Fruit fly (Drosophila melanogaster) whole organism, embryonic: ENCODE measurements around the gene ND-MNLL.

Experiments used
- BtbVII ChIP-seq: fragments of 200-800 bp; sonication (Bioruptor generic); optimal IDR thresholded peaks from 3 replicates; lab custom pipeline; 2017; ENCODE audit warnings: missing biosample characterization, mild to moderate bottlenecking, missing genetic modification characterization
- CG10209 ChIP-seq: fragments of 200-800 bp; sonication (Bioruptor generic); optimal IDR thresholded peaks from 3 replicates; lab custom pipeline; 2017; ENCODE audit warnings: missing biosample characterization, mild to moderate bottlenecking, missing genetic modification characterization, missing genetic modification reagents
- CG10274 ChIP-seq: fragments of 200-800 bp; sonication (Bioruptor generic); optimal IDR thresholded peaks from 3 replicates; lab custom pipeline; 2017; ENCODE audit warnings: missing biosample characterization, mild to moderate bottlenecking, missing genetic modification characterization
- CG10979 ChIP-seq: fragments of 200-800 bp; sonication (Bioruptor generic); optimal IDR thresholded peaks from 2 replicates; lab custom pipeline; 2018; ENCODE audit warnings: missing biosample characterization, mild to moderate bottlenecking, missing genetic modification characterization, moderate library complexity
- CG11504 ChIP-seq: fragments of 200-800 bp; sonication (Bioruptor generic); optimal IDR thresholded peaks from 3 replicates; lab custom pipeline; 2019; ENCODE audit warnings: missing biosample characterization, mild to moderate bottlenecking, missing genetic modification characterization, moderate library complexity
- CG11695 ChIP-seq: fragments of 200-800 bp; sonication (Bioruptor generic); IDR thresholded peaks from 3 replicates; pipeline ENCODE4 v1.3.6; 2022; ENCODE audit warnings: missing biosample characterization, missing genetic modification characterization
- CG16813 ChIP-seq: fragments of 200-800 bp; sonication (Bioruptor generic); IDR thresholded peaks from 3 replicates; pipeline ENCODE4 v1.3.6; 2022; ENCODE audit warnings: missing biosample characterization, missing genetic modification characterization; ENCODE audit not compliant: partially characterized antibody
- CG2202 ChIP-seq: fragments of 200-800 bp; sonication (Bioruptor generic); optimal IDR thresholded peaks from 2 replicates; lab custom pipeline; 2018; ENCODE audit warnings: missing biosample characterization, mild to moderate bottlenecking, missing genetic modification characterization
- CG2875 ChIP-seq: fragments of 200-800 bp; sonication (Bioruptor generic); optimal IDR thresholded peaks from 2 replicates; lab custom pipeline; 2017; ENCODE audit warnings: missing biosample characterization, mild to moderate bottlenecking, missing genetic modification characterization, missing genetic modification reagents
- CG30403 ChIP-seq: fragments of 200-800 bp; sonication (Bioruptor generic); optimal IDR thresholded peaks from 3 replicates; lab custom pipeline; 2016; ENCODE audit warnings: missing biosample characterization, missing genetic modification characterization
- CG32772 ChIP-seq: fragments of 200-800 bp; sonication (Bioruptor generic); IDR thresholded peaks from 2 replicates; pipeline ENCODE4 v1.3.6; 2022; ENCODE audit warnings: missing biosample characterization, missing genetic modification characterization
- CG33213 ChIP-seq: fragments of 200-800 bp; sonication (Bioruptor generic); optimal IDR thresholded peaks from 3 replicates; lab custom pipeline; 2016; ENCODE audit warnings: missing biosample characterization, missing genetic modification characterization
- CG4328 ChIP-seq: fragments of 200-800 bp; sonication (Bioruptor generic); optimal IDR thresholded peaks from 3 replicates; lab custom pipeline; 2017; ENCODE audit warnings: missing biosample characterization, missing genetic modification reagents, missing genetic modification characterization
- CG4360 ChIP-seq: fragments of 200-800 bp; sonication (Bioruptor generic); IDR thresholded peaks from 2 replicates; pipeline ENCODE4 v1.3.6; 2022; ENCODE audit warnings: missing biosample characterization, missing genetic modification characterization
- CG4820 ChIP-seq: fragments of 200-800 bp; sonication (Bioruptor generic); optimal IDR thresholded peaks from 3 replicates; lab custom pipeline; 2016; ENCODE audit warnings: missing biosample characterization, missing genetic modification characterization
- CG6272 ChIP-seq: fragments of 200-800 bp; sonication (Bioruptor generic); IDR thresholded peaks from 2 replicates; pipeline ENCODE4 v1.3.6; 2022; ENCODE audit warnings: missing biosample characterization, missing genetic modification characterization
- CG6813 ChIP-seq: fragments of 200-800 bp; sonication (Bioruptor generic); optimal IDR thresholded peaks from 2 replicates; lab custom pipeline; 2017; ENCODE audit warnings: missing biosample characterization, missing genetic modification characterization, mild to moderate bottlenecking, moderate library complexity, missing genetic modification reagents
- CG8281 ChIP-seq: fragments of 200-800 bp; sonication (Bioruptor generic); optimal IDR thresholded peaks from 2 replicates; lab custom pipeline; 2018; ENCODE audit warnings: missing biosample characterization, mild to moderate bottlenecking, missing genetic modification characterization, moderate library complexity
- CG8944 ChIP-seq: fragments of 200-800 bp; sonication (Bioruptor generic); optimal IDR thresholded peaks from 3 replicates; lab custom pipeline; 2016; ENCODE audit warnings: missing biosample characterization, missing genetic modification characterization
- CoRest ChIP-seq: fragments of 200-800 bp; sonication (Bioruptor generic); optimal IDR thresholded peaks from 3 replicates; lab custom pipeline; 2018; ENCODE audit warnings: missing biosample characterization, mild to moderate bottlenecking, missing genetic modification characterization, moderate library complexity
- Doc3 ChIP-seq: fragments of 200-800 bp; sonication (Bioruptor generic); IDR thresholded peaks from 3 replicates; pipeline ENCODE4 v1.3.6; 2022; ENCODE audit warnings: missing biosample characterization, missing genetic modification characterization; ENCODE audit not compliant: partially characterized antibody
- Hr51 ChIP-seq, 2 experiments: fragments of 200-800 bp; sonication (Bioruptor generic); optimal IDR thresholded peaks; 2 replicates in 1 of 2; 3 replicates in 1 of 2; lab custom pipeline; 2016 to 2018; ENCODE audit warnings: missing biosample characterization in 2 of 2, missing genetic modification characterization in 2 of 2, mild to moderate bottlenecking in 1 of 2, moderate library complexity in 1 of 2
- MBD-R2 ChIP-seq: fragments of 200-800 bp; sonication (Bioruptor generic); IDR thresholded peaks from 2 replicates; pipeline ENCODE4 v1.3.6; 2022; ENCODE audit warnings: missing biosample characterization, missing genetic modification characterization
- MTF-1 ChIP-seq: fragments of 200-800 bp; sonication (Bioruptor generic); optimal IDR thresholded peaks from 2 replicates; lab custom pipeline; 2018; ENCODE audit warnings: missing biosample characterization, mild to moderate bottlenecking, missing genetic modification characterization, borderline replicate concordance
- Meics ChIP-seq: fragments of 200-800 bp; sonication (Bioruptor generic); optimal IDR thresholded peaks from 2 replicates; lab custom pipeline; 2017; ENCODE audit warnings: missing biosample characterization, mild to moderate bottlenecking, missing genetic modification characterization
- Nf-YC ChIP-seq: fragments of 200-800 bp; optimal IDR thresholded peaks from 3 replicates; lab custom pipeline; 2019; ENCODE audit warnings: missing biosample characterization, mild to moderate bottlenecking, missing genetic modification characterization, moderate library complexity
- Opbp ChIP-seq: fragments of 200-800 bp; sonication (Bioruptor generic); IDR thresholded peaks from 3 replicates; pipeline ENCODE4 v1.3.6; 2022; ENCODE audit warnings: missing biosample characterization, missing genetic modification characterization; ENCODE audit not compliant: partially characterized antibody
- Sry-β ChIP-seq: fragments of 200-800 bp; sonication (Bioruptor generic); optimal IDR thresholded peaks from 2 replicates; lab custom pipeline; 2018; ENCODE audit warnings: missing biosample characterization, mild to moderate bottlenecking, missing genetic modification characterization, moderate library complexity
- Taf1 ChIP-seq: fragments of 200-800 bp; sonication (Bioruptor generic); IDR thresholded peaks from 2 replicates; pipeline ENCODE4 v1.3.6; 2022; ENCODE audit warnings: missing biosample characterization, missing genetic modification characterization
- Tbp ChIP-seq: fragments of >200 bp; optimal IDR thresholded peaks from 2 replicates; lab custom pipeline; 2018; ENCODE audit warnings: missing biosample characterization, missing genetic modification characterization
- al ChIP-seq: fragments of 200-800 bp; sonication (Bioruptor generic); IDR thresholded peaks from 2 replicates; pipeline ENCODE4 v1.3.6; 2022; ENCODE audit warnings: missing biosample characterization, missing genetic modification characterization
- br ChIP-seq: fragments of >200 bp; optimal IDR thresholded peaks from 2 replicates; lab custom pipeline; 2017
- btn ChIP-seq: fragments of 200-800 bp; sonication (Bioruptor generic); optimal IDR thresholded peaks from 2 replicates; lab custom pipeline; 2016; ENCODE audit warnings: missing biosample characterization, missing genetic modification characterization
- ci ChIP-seq: fragments of 200-800 bp; sonication (Bioruptor generic); IDR thresholded peaks from 3 replicates; pipeline ENCODE4 v1.3.6; 2022; ENCODE audit warnings: missing biosample characterization, missing genetic modification characterization
- disco-r ChIP-seq: fragments of 200-800 bp; sonication (Bioruptor generic); optimal IDR thresholded peaks from 2 replicates; lab custom pipeline; 2016; ENCODE audit warnings: missing biosample characterization, missing genetic modification characterization
- eve ChIP-seq, 2 experiments: fragments of >200 bp; optimal IDR thresholded peaks; 2 replicates each; lab custom pipeline; 2017; ENCODE audit warnings: missing biosample characterization in 2 of 2, missing genetic modification characterization in 2 of 2
- hkb ChIP-seq, 2 experiments: fragments of 200-800 bp in 1 of 2; fragments of >200 bp in 1 of 2; sonication (Bioruptor generic) in 1 of 2; IDR thresholded peaks in 1 of 2; optimal IDR thresholded peaks in 1 of 2; 2 replicates each; pipeline versions ENCODE4 v1.3.6 to Lab custom; 2017 to 2022; ENCODE audit warnings: missing biosample characterization in 1 of 2, missing genetic modification characterization in 1 of 2
- kah ChIP-seq: fragments of 200-800 bp; sonication (Bioruptor generic); optimal IDR thresholded peaks from 2 replicates; lab custom pipeline; 2018; ENCODE audit warnings: missing biosample characterization, mild to moderate bottlenecking, missing genetic modification characterization
- luna ChIP-seq: fragments of 200-800 bp; sonication (Bioruptor generic); optimal IDR thresholded peaks from 2 replicates; lab custom pipeline; 2016; ENCODE audit warnings: missing biosample characterization, missing genetic modification characterization
- pita ChIP-seq: fragments of 200-800 bp; sonication (Bioruptor generic); optimal IDR thresholded peaks from 2 replicates; lab custom pipeline; 2017; ENCODE audit warnings: missing biosample characterization, mild to moderate bottlenecking, missing genetic modification characterization
- pnt ChIP-seq: fragments of 200-800 bp; sonication (Bioruptor generic); optimal IDR thresholded peaks from 3 replicates; lab custom pipeline; 2016; ENCODE audit warnings: missing biosample characterization, missing genetic modification characterization
- sim ChIP-seq: fragments of 200-800 bp; sonication (Bioruptor generic); IDR thresholded peaks from 2 replicates; pipeline ENCODE4 v1.3.6; 2022; ENCODE audit warnings: missing biosample characterization, missing genetic modification characterization
- stc ChIP-seq: fragments of 200-800 bp; sonication (Bioruptor generic); IDR thresholded peaks from 2 replicates; pipeline ENCODE4 v1.3.6; 2022; ENCODE audit warnings: missing biosample characterization, missing genetic modification characterization
- tna ChIP-seq: fragments of 200-800 bp; sonication (Bioruptor generic); IDR thresholded peaks from 2 replicates; pipeline ENCODE4 v1.3.6; 2022; ENCODE audit warnings: missing biosample characterization, missing genetic modification characterization; ENCODE audit not compliant: partially characterized antibody
- tx ChIP-seq: fragments of 200-800 bp; sonication (Bioruptor generic); optimal IDR thresholded peaks from 2 replicates; lab custom pipeline; 2016; ENCODE audit warnings: missing biosample characterization, missing genetic modification characterization
- usp ChIP-seq: fragments of >200 bp; optimal IDR thresholded peaks from 2 replicates; lab custom pipeline; 2017; ENCODE audit warnings: missing biosample characterization, missing genetic modification characterization
- vvl ChIP-seq: fragments of 200-800 bp; sonication (Bioruptor generic); IDR thresholded peaks from 2 replicates; pipeline ENCODE4 v1.3.6; 2022; ENCODE audit warnings: missing biosample characterization, missing genetic modification characterization
- yki ChIP-seq: fragments of >200 bp; optimal IDR thresholded peaks from 3 replicates; lab custom pipeline; 2018

The ND-MNLL gene

DNA sequence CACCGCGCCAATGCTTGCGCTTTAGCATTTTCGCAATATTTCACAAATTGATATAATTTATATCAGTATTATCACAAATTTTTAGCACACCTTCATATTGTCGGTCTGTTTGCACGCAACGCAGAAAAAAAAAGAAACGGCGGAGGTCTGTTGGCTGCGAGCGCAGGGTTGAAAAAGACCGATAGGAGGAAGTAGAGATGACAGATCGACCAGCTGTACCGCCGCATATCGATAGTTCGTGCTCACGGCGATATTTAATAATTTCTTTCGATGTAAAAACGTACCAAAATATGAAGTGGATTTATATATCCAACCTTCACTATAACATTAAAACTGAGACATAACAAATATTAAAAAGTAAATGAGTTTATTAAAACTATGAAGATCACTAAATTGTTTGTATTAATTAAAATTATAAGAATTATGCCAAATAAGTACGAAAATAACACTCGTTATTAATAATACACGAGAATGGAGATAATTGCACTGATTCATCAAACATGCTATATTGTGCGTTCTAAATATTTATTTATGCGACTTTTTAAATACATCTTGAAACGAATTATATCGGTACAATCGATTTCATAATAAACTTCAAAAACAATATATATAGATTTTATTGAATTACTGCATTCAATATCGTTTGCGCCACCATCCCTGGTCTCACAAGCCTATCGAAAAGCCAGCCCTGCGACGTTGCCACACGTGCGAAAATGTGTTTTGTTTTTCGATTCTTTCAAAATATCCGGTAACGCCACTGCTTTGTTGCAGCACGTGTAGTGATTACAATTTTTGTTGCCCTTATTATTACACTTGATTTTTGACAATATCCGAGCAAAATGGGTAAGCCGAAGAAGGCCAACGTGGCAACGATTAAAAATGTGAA is 7.8 kb upstream of the ND-MNLL start, which contains the start of the genes RpS6 and bys (continued):
- TF ChIP-seq Opbp (GFP tag; lab: Robert Waterston, UW) (peak; percentile 92), CG4328 (GFP tag; lab: Kevin White, UChicago) (peak; percentile 15), pita (GFP tag; lab: Kevin White, UChicago) (no peak), Nf-YC (tag; lab: Kevin White, UChicago) (peak; percentile 31), CG6272 (GFP tag; lab: Robert Waterston, UW) (peak; percentile 62), CG8281 (peak; percentile 6), CG30403 (GFP tag; lab: Kevin White, UChicago) (peak; percentile 68), MTF-1 (GFP tag; lab: Kevin White, UChicago) (peak; percentile 85), CG10274 (GFP tag; lab: Kevin White, UChicago) (peak; percentile 46), CG4360 (GFP tag; lab: Robert Waterston, UW) (no peak), Doc3 (GFP tag; lab: Robert Waterston, UW) (peak; percentile 71; the same call in 2 of the 3 replicates), Meics (peak; percentile 66), CG6813 (GFP tag; lab: Kevin White, UChicago) (peak; percentile 51), tna (peak; percentile 68; the same call in 1 of the 2 replicates), eve (GFP tag; optimal IDR thresholded peaks at IDR 0.05; lab: Kevin White, UChicago) (no peak), Sry-β (GFP tag; lab: Kevin White, UChicago) (peak; percentile 16), disco-r (GFP tag; lab: Kevin White, UChicago) (peak; percentile 7), hkb (optimal IDR thresholded peaks at IDR 0.05; lab: Kevin White, UChicago) (no peak), hkb (GFP tag; IDR thresholded peaks at IDR 0.05; lab: Robert Waterston, UW) (peak; percentile 35; the same call in 1 of the 2 replicates), btn (GFP tag; lab: Kevin White, UChicago) (no peak), Hr51 (GFP tag; optimal IDR thresholded peaks at IDR 0.05; lab: Kevin White, UChicago) (no peak), CoRest (peak; percentile 57), CG2875 (peak; percentile 55), CG11695 (GFP tag; lab: Robert Waterston, UW) (0 out of 3 replicates have a peak, but pooled peaks have one; percentile 31), CG8944 (GFP tag; lab: Kevin White, UChicago) (peak; percentile 32), CG2202 (tag; lab: Kevin White, UChicago) (peak; percentile 14), Tbp (GFP tag; lab: Kevin White, UChicago) (no peak), BtbVII (GFP tag; lab: Kevin White, UChicago) (peak; percentile 77), kah (GFP tag; lab: Kevin White, UChicago) (peak; percentile 41), br (lab: Kevin White, UChicago) (no peak), CG16813 (GFP tag; lab: Robert Waterston, UW) (peak; percentile 87), Taf1 (no peak; the same call in 1 of the 2 replicates), yki (lab: Kevin White, UChicago) (no peak), vvl (GFP tag; lab: Robert Waterston, UW) (peak; percentile 31; the same call in 1 of the 2 replicates), CG32772 (GFP tag; lab: Robert Waterston, UW) (peak; percentile 58), sim (0 out of 2 replicates have a peak, but pooled peaks have one; percentile 23), CG10979 (peak; percentile 2), CG10209 (GFP tag; lab: Kevin White, UChicago) (peak; percentile 43), ci (GFP tag; lab: Robert Waterston, UW) (peak; percentile 89), CG33213 (GFP tag; lab: Kevin White, UChicago) (peak; percentile 26), luna (no peak), stc (no peak), al (GFP tag; lab: Robert Waterston, UW) (peak; percentile 38), CG11504 (peak; percentile 46), tx (GFP tag; lab: Kevin White, UChicago) (no peak), usp (GFP tag; lab: Kevin White, UChicago) (no peak), CG4820 (peak; percentile 8), MBD-R2 (GFP tag; lab: Robert Waterston, UW) (peak; percentile 38), pnt (GFP tag; lab: Kevin White, UChicago) (no peak)
